Worm (Caenorhabditis elegans): Measurements from ENCODE around the gene srw-14.

srw-14 gene

DNA sequence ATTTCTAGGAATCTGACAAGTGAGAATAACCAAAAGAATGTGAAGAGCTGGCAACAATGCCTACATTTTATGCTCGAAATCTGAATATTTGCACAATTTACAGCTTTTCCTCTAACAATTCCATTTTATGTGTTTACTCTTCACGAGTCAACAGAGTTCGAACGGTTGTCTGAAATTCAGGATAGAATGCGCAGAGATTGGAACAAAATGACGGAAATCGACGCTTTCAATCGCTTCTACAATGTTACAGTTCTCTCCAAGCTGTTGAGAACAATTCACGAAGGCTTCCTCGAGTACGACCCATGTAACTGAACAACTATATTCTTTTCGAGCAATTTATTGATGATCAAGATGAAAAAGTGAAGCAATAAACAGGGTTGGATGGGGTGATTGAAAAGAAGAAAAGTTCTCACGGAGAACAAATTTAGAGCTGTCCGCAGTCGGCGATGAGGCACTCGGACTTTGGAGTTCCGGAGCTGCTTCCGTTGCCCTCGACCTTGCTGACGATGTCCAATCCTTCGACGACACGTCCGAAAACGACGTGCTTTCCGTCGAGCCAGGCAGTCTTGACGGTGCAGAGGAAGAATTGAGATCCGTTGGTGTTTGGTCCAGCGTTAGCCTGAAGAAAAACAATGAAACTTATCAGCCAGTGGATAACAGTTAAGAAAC, 39.4 kb upstream of the srw-14 start, which contains the start of gene Y75B12B.3 (continued):
- no peak for TF ChIP-seq efl-1 (GFP tag; optimal IDR thresholded peaks at IDR 0.05)
- no peak for TF ChIP-seq ztf-28 (GFP tag; IDR thresholded peaks at IDR 0.05)
- TF ChIP-seq unc-62 (GFP tag; optimal IDR thresholded peaks at IDR 0.05) = no peak
- TF ChIP-seq nhr-80 (tag; optimal IDR thresholded peaks at IDR 0.05) = no peak
- no peak for TF ChIP-seq unc-130 (GFP tag; optimal IDR thresholded peaks at IDR 0.05)
- peak; percentile 48 for TF ChIP-seq attf-5 (GFP tag; optimal IDR thresholded peaks at IDR 0.05)
- no peak for TF ChIP-seq K11D2.4 (GFP tag; IDR thresholded peaks at IDR 0.05)
- no peak for TF ChIP-seq mes-4 (tag; optimal IDR thresholded peaks at IDR 0.05)
- TF ChIP-seq cebp-1 (GFP tag; IDR thresholded peaks at IDR 0.05) = no peak
- peak; percentile 29 for TF ChIP-seq cebp-1 (tag; optimal IDR thresholded peaks at IDR 0.05)
- no peak for TF ChIP-seq lir-1 (GFP tag; conservative IDR thresholded peaks at IDR 0.05)
- no peak for TF ChIP-seq bed-2 (GFP tag; IDR thresholded peaks at IDR 0.05)
- TF ChIP-seq ama-1 (optimal IDR thresholded peaks at IDR 0.05) = peak; percentile 73
- TF ChIP-seq ama-1 (GFP tag; optimal IDR thresholded peaks at IDR 0.05) = peak in 1 of 2 experiments; percentile 9
- TF ChIP-seq C17E4.6 (GFP tag; IDR thresholded peaks at IDR 0.05) = 0 out of 2 replicates have a peak, but pooled peaks have one; percentile 27
- TF ChIP-seq rpc-1 (optimal IDR thresholded peaks at IDR 0.05) = no peak
- no peak for TF ChIP-seq rpc-1 (tag; optimal IDR thresholded peaks at IDR 0.05)
- peak; percentile 62 for TF ChIP-seq lin-54 (GFP tag; optimal IDR thresholded peaks at IDR 0.05)
- TF ChIP-seq F52B5.7 (tag; optimal IDR thresholded peaks at IDR 0.05) = no peak
- no peak for TF ChIP-seq F57C9.4 (tag; optimal IDR thresholded peaks at IDR 0.05)
- no peak for TF ChIP-seq pha-4 (tag; optimal IDR thresholded peaks at IDR 0.05)
- peak; percentile 10; the same call in 1 of the 2 replicates for TF ChIP-seq madf-8 (GFP tag; conservative IDR thresholded peaks at IDR 0.05)
- TF ChIP-seq F10E7.11 (tag; optimal IDR thresholded peaks at IDR 0.05) = no peak
- TF ChIP-seq ceh-40 (GFP tag; IDR thresholded peaks at IDR 0.05) = no peak
- peak; percentile 48 for TF ChIP-seq snpc-4 (GFP tag; optimal IDR thresholded peaks at IDR 0.05)
- peak in 2 of 4 experiments; percentile 0 to 37 for TF ChIP-seq snpc-4 (tag; optimal IDR thresholded peaks at IDR 0.05)
- TF ChIP-seq nfya-1 (tag; optimal IDR thresholded peaks at IDR 0.05; ENCODE audit: borderline replicate concordance, insufficient read depth) = no peak
- TF ChIP-seq dpl-1 (GFP tag; optimal IDR thresholded peaks at IDR 0.05) = no peak
- no peak for TF ChIP-seq bed-1 (GFP tag; IDR thresholded peaks at IDR 0.05)
- TF ChIP-seq hlh-12 (tag; optimal IDR thresholded peaks at IDR 0.05) = no peak
- TF ChIP-seq nfya-2 (GFP tag; IDR thresholded peaks at IDR 0.05) = no peak
- peak; percentile 83 for TF ChIP-seq hsf-1 (GFP tag; IDR thresholded peaks at IDR 0.05)
- no peak for TF ChIP-seq Y67H2A.10 (GFP tag; conservative IDR thresholded peaks at IDR 0.05)
- no peak for TF ChIP-seq lsy-27 (tag; optimal IDR thresholded peaks at IDR 0.05; ENCODE audit: borderline replicate concordance, insufficient read depth)
- TF ChIP-seq madf-10 (tag; optimal IDR thresholded peaks at IDR 0.05) = no peak
- no peak for TF ChIP-seq ccch-3 (GFP tag; optimal IDR thresholded peaks at IDR 0.05)
- TF ChIP-seq ztf-25 (GFP tag; IDR thresholded peaks at IDR 0.05) = 0 out of 2 replicates have a peak, but pooled peaks have one; percentile 56
- peak; percentile 77 for TF ChIP-seq lin-26 (GFP tag; IDR thresholded peaks at IDR 0.05)
- peak; percentile 24 for TF ChIP-seq snpc-3.4 (tag; optimal IDR thresholded peaks at IDR 0.05)
- 0 out of 2 replicates have a peak, but pooled peaks have one; percentile 17 for TF ChIP-seq egl-44 (GFP tag; IDR thresholded peaks at IDR 0.05)
- peak; percentile 57 for TF ChIP-seq him-1 (tag; optimal IDR thresholded peaks at IDR 0.05)
- no peak for TF ChIP-seq nhr-27 (tag; optimal IDR thresholded peaks at IDR 0.05)
- no peak for TF ChIP-seq B0035.1 (tag; optimal IDR thresholded peaks at IDR 0.05)
- peak; percentile 73 for TF ChIP-seq madf-6 (GFP tag; IDR thresholded peaks at IDR 0.05)
- no peak for TF ChIP-seq let-526 (GFP tag; IDR thresholded peaks at IDR 0.05)
- TF ChIP-seq F37B4.10 (GFP tag; IDR thresholded peaks at IDR 0.05) = no peak
- peak; percentile 42 for TF ChIP-seq tbp1 (GFP tag; optimal IDR thresholded peaks at IDR 0.05)
- TF ChIP-seq xnd-1 (tag; optimal IDR thresholded peaks at IDR 0.05) = peak; percentile 11
- TF ChIP-seq mxl-1 (tag; optimal IDR thresholded peaks at IDR 0.05) = no peak
- TF ChIP-seq tlf-1 (GFP tag; optimal IDR thresholded peaks at IDR 0.05) = peak; percentile 51
